Worm (Caenorhabditis elegans): ENCODE data around the gene atf-2.

- TF ChIP-seq B0261.1 (tag; optimal IDR thresholded peaks at IDR 0.05) (no peak), ets-4 (GFP tag; optimal IDR thresholded peaks at IDR 0.05) (no peak), lin-26 (GFP tag; IDR thresholded peaks at IDR 0.05) (no peak), unc-62 (GFP tag; optimal IDR thresholded peaks at IDR 0.05) (no peak), ceh-27 (GFP tag; optimal IDR thresholded peaks at IDR 0.05) (no peak), sea-2 (GFP tag; IDR thresholded peaks at IDR 0.05) (no peak), zfh-2 (GFP tag; conservative IDR thresholded peaks at IDR 0.05) (no peak), ama-1 (optimal IDR thresholded peaks at IDR 0.05) (no peak), ama-1 (GFP tag; optimal IDR thresholded peaks at IDR 0.05) (no peak)
Measured at ce11 chrII:8741277-8741676, 10.5 kb upstream of the atf-2 start.
